Worm (Caenorhabditis elegans) whole organism, L4/young adult: ENCODE results near the gene C03H5.5.

Experiments
- W03F9.2 ChIP-seq: fragments of 150-350 bp; optimal IDR thresholded peaks from 2 replicates; lab custom pipeline; 2014; ENCODE audit warnings: missing biosample characterization, missing genetic modification characterization
- dao-5 ChIP-seq: sonication (generic microtip); optimal IDR thresholded peaks from 2 replicates; lab custom pipeline; 2016; ENCODE audit warnings: missing genotype, missing genetic modification characterization, moderate library complexity, missing compliant biosample characterization
- him-1 ChIP-seq: sonication (generic microtip); optimal IDR thresholded peaks from 2 replicates; lab custom pipeline; 2016; ENCODE audit warnings: missing genotype, missing genetic modification reagents, missing genetic modification characterization, missing compliant biosample characterization

C03H5.5 gene

DNA sequence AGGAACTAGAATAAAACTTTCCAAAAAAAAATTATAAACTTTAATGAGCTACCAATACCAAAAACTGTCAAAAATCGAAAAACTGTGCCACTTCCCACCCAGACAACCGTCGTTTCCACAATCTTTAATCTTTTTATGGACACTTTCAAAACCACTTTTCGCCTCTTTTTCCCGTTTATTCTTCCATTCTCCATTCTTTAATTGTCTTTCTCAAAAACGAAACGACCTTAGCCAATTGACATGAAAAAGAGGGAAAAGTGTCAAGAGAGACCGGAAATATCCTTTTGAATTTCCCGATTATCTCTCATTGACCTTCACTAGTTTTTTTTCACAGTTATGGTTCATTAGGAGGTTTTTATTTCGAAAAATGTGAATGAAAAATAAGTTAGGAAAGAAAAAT lies 13.6 kb downstream of the C03H5.5 start:
- no peak for TF ChIP-seq him-1 (tag; lab: Kevin White, UChicago)
- no peak for TF ChIP-seq W03F9.2 (tag; lab: Kevin White, UChicago)
- TF ChIP-seq dao-5 (tag; lab: Kevin White, UChicago): no peak

- TF ChIP-seq W03F9.2 (tag; lab: Kevin White, UChicago) (no peak), him-1 (tag; lab: Kevin White, UChicago) (no peak), dao-5 (tag; lab: Kevin White, UChicago) (no peak)
Measured at ce11 chrII:370394-370793, 14.8 kb downstream of the C03H5.5 start.

ce11 chrII:367455-367854 lies 17.7 kb downstream of the C03H5.5 start, which contains the start of gene ptr-3:
ptr-3 (minus strand) TSS chrII:367555.
- TF ChIP-seq him-1 (tag; lab: Kevin White, UChicago) (no peak), dao-5 (tag; lab: Kevin White, UChicago) (no peak), W03F9.2 (tag; lab: Kevin White, UChicago) (no peak)

DNA sequence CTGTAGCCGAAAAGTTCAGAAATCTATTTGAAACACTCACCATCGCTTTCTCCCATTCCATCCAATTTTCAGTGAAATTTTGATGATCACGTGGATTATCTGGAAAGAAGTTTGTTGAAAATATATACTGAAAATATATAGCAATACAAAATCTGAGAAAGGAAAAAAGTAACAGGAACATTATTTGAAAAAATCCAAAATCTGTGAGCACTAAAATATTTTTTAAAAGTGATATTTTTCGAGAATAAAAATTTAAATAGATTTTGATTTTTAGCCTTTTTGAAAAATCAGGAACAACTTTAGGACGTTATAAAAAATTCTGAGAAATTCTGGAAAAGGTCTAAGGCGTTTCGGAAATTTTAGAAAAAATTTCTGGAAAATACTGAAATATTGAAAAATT lies 28.2 kb downstream of the C03H5.5 start, which contains the start of gene dmsr-4:
dmsr-4 (minus strand) TSS at position 101 of the 400 bp plus-strand sequence.
- TF ChIP-seq him-1 (tag; lab: Kevin White, UChicago) (no peak), dao-5 (tag; lab: Kevin White, UChicago) (no peak), W03F9.2 (tag; lab: Kevin White, UChicago) (no peak)

- TF ChIP-seq dao-5 (tag; lab: Kevin White, UChicago) (no peak), him-1 (tag; lab: Kevin White, UChicago) (no peak), W03F9.2 (tag; lab: Kevin White, UChicago) (no peak)
Measured at ce11 chrII:354494-354893, 30.7 kb downstream of the C03H5.5 start.

ce11 chrII:349749-350148 lies 35.4 kb downstream of the C03H5.5 start:
- TF ChIP-seq him-1 (tag; lab: Kevin White, UChicago) (no peak), dao-5 (tag; lab: Kevin White, UChicago) (no peak), W03F9.2 (tag; lab: Kevin White, UChicago) (no peak)

- TF ChIP-seq him-1 (tag; lab: Kevin White, UChicago) (no peak), dao-5 (tag; lab: Kevin White, UChicago) (no peak), W03F9.2 (tag; lab: Kevin White, UChicago) (no peak)
Measured at ce11 chrII:347734-348133, 37.4 kb downstream of the C03H5.5 start, which contains the start of gene D1069.3. D1069.3 (minus strand) TSS chrII:347891.

DNA sequence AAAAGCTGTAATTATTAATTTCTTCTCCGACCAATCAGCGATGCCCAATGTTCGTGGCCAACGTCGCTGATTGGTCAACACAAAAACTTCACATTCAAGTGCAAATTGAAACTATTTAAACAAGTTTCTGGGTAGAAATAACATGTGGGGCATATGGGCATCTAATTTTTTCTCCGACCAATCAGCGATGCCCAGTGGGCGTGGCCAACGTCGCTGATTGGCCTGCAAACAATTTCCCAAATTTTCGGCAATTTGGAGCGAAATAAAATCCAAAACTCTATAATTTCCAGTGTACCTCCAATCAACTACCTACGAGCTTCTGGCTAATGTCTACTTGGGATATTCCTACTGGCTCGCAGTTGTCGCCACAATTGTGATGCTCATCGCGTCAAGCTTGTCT lies 43.9 kb downstream of the C03H5.5 start:
- TF ChIP-seq W03F9.2 (tag; lab: Kevin White, UChicago) (no peak), him-1 (tag; lab: Kevin White, UChicago) (no peak), dao-5 (tag; lab: Kevin White, UChicago) (no peak)

- TF ChIP-seq him-1 (tag; lab: Kevin White, UChicago) (no peak), dao-5 (tag; lab: Kevin White, UChicago) (no peak), W03F9.2 (tag; lab: Kevin White, UChicago) (no peak)
Measured at ce11 chrII:340714-341113, 44.4 kb downstream of the C03H5.5 start.

ce11 chrII:340224-340623 lies 44.9 kb downstream of the C03H5.5 start, which contains the start of gene clc-31:
clc-31 (plus strand) TSS chrII:340524.
- TF ChIP-seq him-1 (tag; lab: Kevin White, UChicago): no peak
- TF ChIP-seq dao-5 (tag; lab: Kevin White, UChicago): no peak
- no peak for TF ChIP-seq W03F9.2 (tag; lab: Kevin White, UChicago)

ce11 chrII:337233-337832 lies 47.8 kb downstream of the C03H5.5 start, which contains the start of gene cpn-2:
cpn-2 (plus strand) TSS chrII:337782.
- TF ChIP-seq him-1 (tag; lab: Kevin White, UChicago): no peak
- no peak for TF ChIP-seq dao-5 (tag; lab: Kevin White, UChicago)
- no peak for TF ChIP-seq W03F9.2 (tag; lab: Kevin White, UChicago)

DNA sequence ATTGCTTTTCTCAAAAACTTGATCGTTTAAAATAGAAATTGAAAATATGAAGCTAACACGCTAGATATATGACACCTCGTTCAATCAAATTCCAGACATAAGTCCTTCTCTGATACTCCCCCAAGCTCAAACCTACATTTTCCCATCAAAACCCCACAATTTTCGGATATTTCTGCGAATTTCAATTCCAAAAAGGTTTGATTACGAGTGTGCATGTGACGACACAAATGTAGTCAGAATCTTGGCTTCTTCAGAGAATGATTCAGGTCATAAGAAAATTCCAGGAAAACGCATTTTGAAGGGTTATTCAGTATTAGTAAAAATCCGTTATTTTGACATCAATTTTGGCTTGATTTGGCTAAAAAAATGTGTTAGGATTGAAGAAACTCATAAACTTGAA lies 50.3 kb downstream of the C03H5.5 start:
- TF ChIP-seq dao-5 (tag; lab: Kevin White, UChicago) (no peak), him-1 (tag; lab: Kevin White, UChicago) (no peak), W03F9.2 (tag; lab: Kevin White, UChicago) (no peak)

- TF ChIP-seq dao-5 (tag; lab: Kevin White, UChicago) (no peak), W03F9.2 (tag; lab: Kevin White, UChicago) (no peak), him-1 (tag; lab: Kevin White, UChicago) (no peak)
Measured at ce11 chrII:333853-334449, 51.2 kb downstream of the C03H5.5 start.
